Worm (Caenorhabditis elegans): ENCODE results near the gene pinn-1.
"Not testable (repeated sequence)": the region's sequence is repeated elsewhere in the genome, so short reads cannot be mapped to it uniquely, and the experiment has no call there.

- peak; percentile 12 for TF ChIP-seq elt-1 (tag; optimal IDR thresholded peaks at IDR 0.05; ENCODE audit: borderline replicate concordance, insufficient read depth)
- TF ChIP-seq nhr-237 (tag; optimal IDR thresholded peaks at IDR 0.05); M03D4.4 (tag; optimal IDR thresholded peaks at IDR 0.05); ceh-83 (GFP tag; optimal IDR thresholded peaks at IDR 0.05); mep-1 (tag; optimal IDR thresholded peaks at IDR 0.05); ztf-11 (tag; optimal IDR thresholded peaks at IDR 0.05); unc-62 (GFP tag; optimal IDR thresholded peaks at IDR 0.05); nhr-76 (tag; optimal IDR thresholded peaks at IDR 0.05); lsy-2 (tag; optimal IDR thresholded peaks at IDR 0.05); tbx-8 (GFP tag; optimal IDR thresholded peaks at IDR 0.05); ces-1 (GFP tag; optimal IDR thresholded peaks at IDR 0.05); blmp-1 (tag; optimal IDR thresholded peaks at IDR 0.05): not testable (repeated sequence)
Measured at ce11 chrII:2839004-2839403, 49.8 kb downstream of the pinn-1 start, which contains the start of gene Y110A2AL.4.

All from whole organism, mixed stage, embryonic.